Fruit fly (Drosophila melanogaster): Measurements from ENCODE around the gene p38c.
A peak's percentile ranks its signal among the peaks of the same experiment; 100 is the strongest.

Gene p38c

DNA sequence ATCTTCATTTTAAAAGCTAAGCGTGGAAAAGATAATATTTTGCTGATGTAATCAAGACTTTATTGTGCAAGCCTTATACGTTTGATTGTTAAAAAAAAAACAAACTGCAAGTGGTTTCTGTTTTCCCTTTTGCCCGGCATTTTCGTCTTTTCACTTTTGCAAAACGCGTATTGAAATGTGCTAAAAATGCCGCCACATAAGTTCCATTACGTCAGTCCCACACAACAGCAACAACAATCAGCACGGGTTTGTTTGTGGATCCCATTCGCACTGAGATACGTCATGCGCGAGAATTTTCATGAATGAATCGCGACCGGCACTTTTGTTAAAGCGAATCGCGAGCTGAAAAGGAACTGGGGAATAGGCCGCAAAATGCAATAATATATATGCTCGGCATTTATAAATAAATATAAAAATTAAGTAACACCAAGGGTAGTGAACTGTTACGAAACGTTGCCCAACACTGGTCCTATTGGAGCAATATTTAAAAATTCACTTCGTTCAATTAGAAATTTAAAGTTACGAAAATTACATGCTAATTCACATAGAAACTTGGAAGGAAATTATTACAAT, 43.9 kb downstream of the p38c start (continued):
- TF ChIP-seq lilli (GFP tag; optimal IDR thresholded peaks at IDR 0.05) = peak; percentile 68
- no peak for TF ChIP-seq ci (GFP tag; IDR thresholded peaks at IDR 0.05)
- TF ChIP-seq trem (tag; optimal IDR thresholded peaks at IDR 0.05) = no peak
- TF ChIP-seq Aef1 (GFP tag; IDR thresholded peaks at IDR 0.05) = no peak
- no peak for TF ChIP-seq dysf (GFP tag; IDR thresholded peaks at IDR 0.05)
- TF ChIP-seq ase (GFP tag; IDR thresholded peaks at IDR 0.05) = no peak
- TF ChIP-seq CG8089 (GFP tag; optimal IDR thresholded peaks at IDR 0.05) = no peak
- no peak for TF ChIP-seq lov (optimal IDR thresholded peaks at IDR 0.05)
- no peak for TF ChIP-seq lov (GFP tag; IDR thresholded peaks at IDR 0.05)
- no peak for TF ChIP-seq Scr (GFP tag; IDR thresholded peaks at IDR 0.05; ENCODE audit: partially characterized antibody)
- peak; percentile 64 for TF ChIP-seq PHDP (tag; optimal IDR thresholded peaks at IDR 0.05)
- TF ChIP-seq CG4424 (GFP tag; optimal IDR thresholded peaks at IDR 0.05) = peak; percentile 44
- TF ChIP-seq CG18619 (GFP tag; optimal IDR thresholded peaks at IDR 0.05) = no peak
- no peak for TF ChIP-seq sqz (GFP tag; optimal IDR thresholded peaks at IDR 0.05)
- peak; percentile 61 for TF ChIP-seq CG33213 (GFP tag; optimal IDR thresholded peaks at IDR 0.05)
- TF ChIP-seq CG11696 (GFP tag; IDR thresholded peaks at IDR 0.05) = no peak
- no peak for TF ChIP-seq CG11398 (GFP tag; optimal IDR thresholded peaks at IDR 0.05)
- no peak for TF ChIP-seq tgo (GFP tag; IDR thresholded peaks at IDR 0.05)
- peak; percentile 46 for TF ChIP-seq CG13296 (GFP tag; optimal IDR thresholded peaks at IDR 0.05)
- no peak for TF ChIP-seq tll (GFP tag; optimal IDR thresholded peaks at IDR 0.05)
- peak; percentile 60 for TF ChIP-seq onecut (GFP tag; IDR thresholded peaks at IDR 0.05)
- peak; percentile 35 for TF ChIP-seq D19A (tag; optimal IDR thresholded peaks at IDR 0.05)
- TF ChIP-seq Vsx1 (GFP tag; optimal IDR thresholded peaks at IDR 0.05) = no peak
- TF ChIP-seq Atf-2 (GFP tag; optimal IDR thresholded peaks at IDR 0.05) = no peak
- no peak for TF ChIP-seq HLH4C (GFP tag; IDR thresholded peaks at IDR 0.05; ENCODE audit: partially characterized antibody)
- TF ChIP-seq run (tag; optimal IDR thresholded peaks at IDR 0.05) = no peak
- peak; percentile 28 for TF ChIP-seq HHEX (GFP tag; optimal IDR thresholded peaks at IDR 0.05)
- TF ChIP-seq Awh (GFP tag; IDR thresholded peaks at IDR 0.05) = no peak
- TF ChIP-seq CG15269 (tag; optimal IDR thresholded peaks at IDR 0.05) = peak; percentile 59
- TF ChIP-seq phol (tag; optimal IDR thresholded peaks at IDR 0.05) = peak; percentile 21
- no peak for TF ChIP-seq CG11247 (GFP tag; IDR thresholded peaks at IDR 0.05)
- TF ChIP-seq Hsf (GFP tag; optimal IDR thresholded peaks at IDR 0.05) = peak; percentile 51
- no peak for TF ChIP-seq repo (GFP tag; optimal IDR thresholded peaks at IDR 0.05)
- TF ChIP-seq Dref (GFP tag; IDR thresholded peaks at IDR 0.05) = no peak
- no peak for TF ChIP-seq cas (GFP tag; IDR thresholded peaks at IDR 0.05)
- TF ChIP-seq CG43689 (GFP tag; IDR thresholded peaks at IDR 0.05) = no peak
- peak; percentile 7 for TF ChIP-seq CG9817 (tag; optimal IDR thresholded peaks at IDR 0.05)
- TF ChIP-seq h (optimal IDR thresholded peaks at IDR 0.05) = no peak
- peak; percentile 48 for TF ChIP-seq CG2712 (tag; optimal IDR thresholded peaks at IDR 0.05)
- peak; percentile 53 for TF ChIP-seq CG4820 (GFP tag; optimal IDR thresholded peaks at IDR 0.05)
- peak; percentile 41 for TF ChIP-seq chn (GFP tag; optimal IDR thresholded peaks at IDR 0.05)
- peak; percentile 36 for TF ChIP-seq CG31365 (tag; optimal IDR thresholded peaks at IDR 0.05)
- TF ChIP-seq bab2 (GFP tag; optimal IDR thresholded peaks at IDR 0.05) = no peak
- no peak for TF ChIP-seq D (optimal IDR thresholded peaks at IDR 0.05)
- TF ChIP-seq D (GFP tag; optimal IDR thresholded peaks at IDR 0.05) = peak; percentile 30
- TF ChIP-seq kni (GFP tag; optimal IDR thresholded peaks at IDR 0.05) = no peak
- no peak for TF ChIP-seq scrt (GFP tag; optimal IDR thresholded peaks at IDR 0.05)
- TF ChIP-seq Doc2 (GFP tag; IDR thresholded peaks at IDR 0.05) = no peak
- no peak for TF ChIP-seq CG9876 (GFP tag; optimal IDR thresholded peaks at IDR 0.05)
- TF ChIP-seq CG6175 (GFP tag; IDR thresholded peaks at IDR 0.05) = no peak
- TF ChIP-seq Six4 (GFP tag; optimal IDR thresholded peaks at IDR 0.05) = peak; percentile 43
- no peak for TF ChIP-seq lola (GFP tag; optimal IDR thresholded peaks at IDR 0.05)
- TF ChIP-seq fru (optimal IDR thresholded peaks at IDR 0.05) = no peak

All from whole organism, embryonic.